Fruit fly (Drosophila melanogaster) whole organism, embryonic: ENCODE results near the gene CG16789.

ENCODE experiments used
- B-H2 ChIP-seq: fragments of 200-800 bp; sonication (Bioruptor generic); optimal IDR thresholded peaks from 2 replicates; lab custom pipeline; 2018; ENCODE audit warnings: missing biosample characterization, mild to moderate bottlenecking, missing genetic modification characterization
- Blimp-1 ChIP-seq: fragments of 200-800 bp; sonication (Bioruptor generic); optimal IDR thresholded peaks from 3 replicates; lab custom pipeline; 2018; ENCODE audit warnings: missing biosample characterization, missing genetic modification characterization, mild to moderate bottlenecking, moderate library complexity, missing genetic modification reagents
- CG11398 ChIP-seq: fragments of 200-800 bp; sonication (Bioruptor generic); optimal IDR thresholded peaks from 2 replicates; lab custom pipeline; 2016; ENCODE audit warnings: missing biosample characterization, missing genetic modification characterization
- CG11696 ChIP-seq: fragments of 200-800 bp; sonication (Bioruptor generic); IDR thresholded peaks from 2 replicates; pipeline ENCODE4 v1.3.6; 2022; ENCODE audit warnings: missing biosample characterization, missing genetic modification characterization
- CG12104 ChIP-seq: fragments of 200-800 bp; sonication (Bioruptor generic); optimal IDR thresholded peaks from 3 replicates; lab custom pipeline; 2016; ENCODE audit warnings: missing biosample characterization, missing genetic modification characterization
- CG14014 ChIP-seq: fragments of 200-800 bp; sonication (Bioruptor generic); IDR thresholded peaks from 2 replicates; pipeline ENCODE4 v1.3.6; 2022; ENCODE audit warnings: missing biosample characterization, missing genetic modification characterization
- CG14441 ChIP-seq: fragments of 200-800 bp; sonication (Bioruptor generic); IDR thresholded peaks from 2 replicates; pipeline ENCODE4 v1.3.6; 2022; ENCODE audit warnings: missing biosample characterization, missing genetic modification characterization
- CG15514 ChIP-seq: fragments of 200-800 bp; sonication (Bioruptor generic); optimal IDR thresholded peaks from 3 replicates; lab custom pipeline; 2017; ENCODE audit warnings: missing biosample characterization, missing genetic modification characterization, mild to moderate bottlenecking, moderate library complexity, missing genetic modification reagents
- CG15696 ChIP-seq: fragments of 200-800 bp; sonication (Bioruptor generic); optimal IDR thresholded peaks from 2 replicates; lab custom pipeline; 2019; ENCODE audit warnings: missing biosample characterization, mild to moderate bottlenecking, missing genetic modification characterization, moderate library complexity
- CG17328 ChIP-seq: fragments of 200-800 bp; sonication (Bioruptor generic); IDR thresholded peaks from 2 replicates; pipeline ENCODE4 v1.3.6; 2022; ENCODE audit warnings: missing biosample characterization, missing genetic modification characterization
- CG17612 ChIP-seq: fragments of 200-800 bp; sonication (Bioruptor generic); IDR thresholded peaks from 2 replicates; pipeline ENCODE4 v1.3.6; 2022; ENCODE audit warnings: missing biosample characterization, missing genetic modification characterization
- CG18011 ChIP-seq: fragments of 200-800 bp; sonication (Bioruptor generic); optimal IDR thresholded peaks from 2 replicates; lab custom pipeline; 2017; ENCODE audit warnings: missing biosample characterization, missing genetic modification characterization, mild to moderate bottlenecking, moderate library complexity, missing genotype
- CG18262 ChIP-seq: fragments of 200-800 bp; optimal IDR thresholded peaks from 3 replicates; lab custom pipeline; 2019; ENCODE audit warnings: missing biosample characterization, mild to moderate bottlenecking, missing genetic modification characterization, moderate library complexity
- CG2129 ChIP-seq: fragments of 200-800 bp; sonication (Bioruptor generic); IDR thresholded peaks from 2 replicates; pipeline ENCODE4 v1.3.6; 2022; ENCODE audit warnings: missing biosample characterization, missing genetic modification characterization; ENCODE audit not compliant: partially characterized antibody
- CG2889 ChIP-seq: fragments of 200-800 bp; sonication (Bioruptor generic); IDR thresholded peaks from 3 replicates; pipeline ENCODE4 v1.3.6; 2022; ENCODE audit warnings: missing biosample characterization, missing genetic modification characterization
- CG31441 ChIP-seq: fragments of 200-800 bp; sonication (Bioruptor generic); IDR thresholded peaks from 2 replicates; pipeline ENCODE4 v1.3.6; 2022; ENCODE audit warnings: missing biosample characterization, missing genetic modification characterization
- CG3163 ChIP-seq: fragments of 200-800 bp; sonication (Bioruptor generic); optimal IDR thresholded peaks from 3 replicates; lab custom pipeline; 2016; ENCODE audit warnings: missing biosample characterization, missing genetic modification characterization
- CG32532 ChIP-seq: fragments of 200-800 bp; sonication (Bioruptor generic); IDR thresholded peaks from 2 replicates; pipeline ENCODE4 v1.3.6; 2022; ENCODE audit warnings: missing biosample characterization, missing genetic modification characterization
- CG5245 ChIP-seq: fragments of 200-800 bp; sonication (Bioruptor generic); optimal IDR thresholded peaks from 3 replicates; lab custom pipeline; 2016; ENCODE audit warnings: missing biosample characterization, missing genetic modification characterization
- CG6689 ChIP-seq: fragments of 200-800 bp; sonication (Bioruptor generic); IDR thresholded peaks from 2 replicates; pipeline ENCODE4 v1.3.6; 2022; ENCODE audit warnings: missing biosample characterization, missing genetic modification characterization
- CG7839 ChIP-seq: fragments of 200-800 bp; sonication (Bioruptor generic); optimal IDR thresholded peaks from 3 replicates; lab custom pipeline; 2018; ENCODE audit warnings: missing biosample characterization, mild to moderate bottlenecking, missing genetic modification characterization, moderate library complexity
- CkIIα-i1 ChIP-seq: fragments of 200-800 bp; sonication (Bioruptor generic); IDR thresholded peaks from 2 replicates; pipeline ENCODE4 v1.3.6; 2022; ENCODE audit warnings: missing biosample characterization, missing genetic modification characterization
- D ChIP-seq, 2 experiments: fragments of 200-800 bp in 1 of 2; fragments of >200 bp in 1 of 2; sonication (Bioruptor generic) in 1 of 2; optimal IDR thresholded peaks; 2 replicates in 1 of 2; 3 replicates in 1 of 2; lab custom pipeline; 2017; ENCODE audit warnings: mild to moderate bottlenecking in 1 of 2, missing biosample characterization in 1 of 2, missing genetic modification characterization in 1 of 2, missing genetic modification reagents in 1 of 2
- Dbx ChIP-seq: fragments of 200-800 bp; sonication (Bioruptor generic); IDR thresholded peaks from 3 replicates; pipeline ENCODE4 v1.3.6; 2022; ENCODE audit warnings: missing biosample characterization, missing genetic modification characterization
- Doc2 ChIP-seq: fragments of 200-800 bp; sonication (Bioruptor generic); IDR thresholded peaks from 2 replicates; pipeline ENCODE4 v1.3.6; 2022; ENCODE audit warnings: missing biosample characterization, missing genetic modification characterization
- Dp ChIP-seq: fragments of 200-800 bp; sonication (Bioruptor generic); optimal IDR thresholded peaks from 2 replicates; lab custom pipeline; 2018; ENCODE audit warnings: missing biosample characterization, mild to moderate bottlenecking, missing genetic modification characterization, moderate library complexity
- Ets65A ChIP-seq: fragments of 200-800 bp; sonication (Bioruptor generic); peaks from one replicate; lab custom pipeline; 2016; ENCODE audit warnings: missing biosample characterization, missing genetic modification characterization
- Ets97D ChIP-seq: fragments of 200-800 bp; sonication (Bioruptor generic); optimal IDR thresholded peaks from 3 replicates; lab custom pipeline; 2016; ENCODE audit warnings: missing biosample characterization, missing genetic modification characterization
- Fer1 ChIP-seq: fragments of 200-800 bp; sonication (Bioruptor generic); optimal IDR thresholded peaks from 2 replicates; lab custom pipeline; 2017; ENCODE audit warnings: missing biosample characterization, mild to moderate bottlenecking, missing genetic modification characterization
- Gsc ChIP-seq: fragments of 200-800 bp; sonication (Bioruptor generic); IDR thresholded peaks from 2 replicates; pipeline ENCODE4 v1.3.6; 2022; ENCODE audit warnings: missing biosample characterization, missing genetic modification characterization
- HmgD ChIP-seq: fragments of 200-800 bp; sonication (Bioruptor generic); optimal IDR thresholded peaks from 3 replicates; lab custom pipeline; 2016; ENCODE audit warnings: missing biosample characterization, missing genetic modification characterization
- Hmx ChIP-seq: fragments of 200-800 bp; sonication (Bioruptor generic); optimal IDR thresholded peaks from 2 replicates; lab custom pipeline; 2016; ENCODE audit warnings: missing biosample characterization, missing genetic modification characterization
- Hr51 ChIP-seq, 2 experiments: fragments of 200-800 bp; sonication (Bioruptor generic); optimal IDR thresholded peaks; 2 replicates in 1 of 2; 3 replicates in 1 of 2; lab custom pipeline; 2016 to 2018; ENCODE audit warnings: missing biosample characterization in 2 of 2, missing genetic modification characterization in 2 of 2, mild to moderate bottlenecking in 1 of 2, moderate library complexity in 1 of 2
- Max ChIP-seq: fragments of 200-800 bp; sonication (Bioruptor generic); optimal IDR thresholded peaks from 2 replicates; lab custom pipeline; 2016; ENCODE audit warnings: missing biosample characterization, mild to moderate bottlenecking, missing genetic modification characterization
- Myb ChIP-seq: fragments of 200-800 bp; sonication (Bioruptor generic); optimal IDR thresholded peaks from 2 replicates; lab custom pipeline; 2016; ENCODE audit warnings: missing biosample characterization, missing genetic modification characterization
- Rfx ChIP-seq: fragments of 200-800 bp; sonication (Bioruptor generic); IDR thresholded peaks from 2 replicates; pipeline ENCODE4 v1.3.6; 2022; ENCODE audit warnings: missing biosample characterization, missing genetic modification characterization
- Scr ChIP-seq: fragments of 200-800 bp; sonication (Bioruptor generic); IDR thresholded peaks from 2 replicates; pipeline ENCODE4 v1.3.6; 2022; ENCODE audit warnings: missing biosample characterization, missing genetic modification characterization; ENCODE audit not compliant: partially characterized antibody
- Side ChIP-seq: fragments of 200-800 bp; sonication (Bioruptor generic); optimal IDR thresholded peaks from 2 replicates; lab custom pipeline; 2016; ENCODE audit warnings: missing biosample characterization, missing genetic modification characterization
- Sin3A ChIP-seq: fragments of >200 bp; optimal IDR thresholded peaks from 2 replicates; lab custom pipeline; 2018
- amos ChIP-seq: fragments of 200-800 bp; sonication (Bioruptor generic); IDR thresholded peaks from 2 replicates; pipeline ENCODE4 v1.3.6; 2022; ENCODE audit warnings: missing biosample characterization, missing genetic modification characterization; ENCODE audit not compliant: partially characterized antibody
- cas ChIP-seq: fragments of 200-800 bp; sonication (Bioruptor generic); IDR thresholded peaks from 2 replicates; pipeline ENCODE4 v1.3.6; 2022; ENCODE audit warnings: missing biosample characterization, missing genetic modification characterization
- grn ChIP-seq: fragments of 200-800 bp; sonication (Bioruptor generic); optimal IDR thresholded peaks from 3 replicates; lab custom pipeline; 2017; ENCODE audit warnings: missing biosample characterization, missing genetic modification characterization
- kay ChIP-seq: fragments of 200-800 bp; sonication (Bioruptor generic); optimal IDR thresholded peaks from 2 replicates; lab custom pipeline; 2016; ENCODE audit warnings: missing biosample characterization, missing genetic modification characterization
- mam ChIP-seq: fragments of 200-800 bp; sonication (Bioruptor generic); optimal IDR thresholded peaks from 3 replicates; lab custom pipeline; 2016; ENCODE audit warnings: missing biosample characterization, missing genetic modification characterization
- nerfin-2 ChIP-seq: fragments of 200-800 bp; sonication (Bioruptor generic); IDR thresholded peaks from 2 replicates; pipeline ENCODE4 v1.3.6; 2022; ENCODE audit warnings: missing biosample characterization, missing genetic modification characterization; ENCODE audit not compliant: partially characterized antibody
- otp ChIP-seq: fragments of 200-800 bp; sonication (Bioruptor generic); IDR thresholded peaks from 3 replicates; pipeline ENCODE4, ENCODE4 v1.3.6; 2022; ENCODE audit warnings: missing biosample characterization, missing genetic modification characterization
- phol ChIP-seq: fragments of 200-800 bp; sonication (Bioruptor generic); optimal IDR thresholded peaks from 3 replicates; lab custom pipeline; 2018; ENCODE audit warnings: missing biosample characterization, mild to moderate bottlenecking, missing genetic modification characterization, moderate library complexity
- ranshi ChIP-seq: fragments of 200-800 bp; sonication (Bioruptor generic); IDR thresholded peaks from 2 replicates; pipeline ENCODE4 v1.3.6; 2022; ENCODE audit warnings: missing biosample characterization, missing genetic modification characterization
- zen2 ChIP-seq: fragments of 200-800 bp; sonication (Bioruptor generic); IDR thresholded peaks from 3 replicates; pipeline ENCODE4 v1.3.6; 2022; ENCODE audit warnings: missing biosample characterization, missing genetic modification characterization; ENCODE audit not compliant: partially characterized antibody

Gene CG16789

DNA sequence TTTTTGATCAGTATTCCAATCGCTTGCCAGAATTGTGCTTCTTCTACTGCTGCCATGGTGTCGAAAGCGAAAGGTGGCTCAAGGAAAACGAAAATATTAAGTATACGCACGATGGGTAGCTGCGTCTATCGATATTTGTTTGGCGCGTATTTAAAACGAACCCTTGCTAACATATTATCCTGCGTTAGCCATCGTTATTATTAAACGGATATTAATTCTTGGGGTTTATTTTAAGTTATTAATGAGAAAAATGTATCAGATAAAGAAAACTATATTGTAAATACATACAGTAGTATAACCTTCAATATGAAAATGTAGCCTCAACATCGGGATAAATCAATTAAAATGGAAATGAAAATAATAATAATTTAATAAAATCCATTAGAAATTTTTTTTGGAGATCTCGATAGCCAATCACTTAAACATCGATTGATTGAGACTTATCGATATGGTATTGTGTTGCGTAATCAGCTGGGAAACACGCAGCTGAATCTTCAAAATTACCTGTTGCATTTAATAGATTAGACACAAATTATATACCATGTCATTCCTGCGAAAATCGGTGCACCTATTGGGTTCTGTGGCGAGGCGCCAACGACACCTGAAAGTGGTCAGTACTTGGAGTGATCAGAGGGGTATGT is 10.5 kb upstream of the CG16789 start, which contains the start of the genes CG9386 and BckdhA (continued):
- TF ChIP-seq CG31441 (peak; percentile 52; the same call in 1 of the 2 replicates), kay (GFP tag; lab: Kevin White, UChicago) (peak; percentile 11), Gsc (GFP tag; lab: Robert Waterston, UW) (no peak), CG17612 (GFP tag; lab: Robert Waterston, UW) (no peak), CG14014 (peak; percentile 46; the same call in 1 of the 2 replicates), CG11398 (GFP tag; lab: Kevin White, UChicago) (no peak), CG15696 (tag; lab: Kevin White, UChicago) (peak; percentile 38), CG6689 (GFP tag; lab: Robert Waterston, UW) (peak; percentile 95), CG18011 (peak; percentile 2), CG11696 (GFP tag; lab: Robert Waterston, UW) (no peak), Blimp-1 (peak; percentile 65), phol (tag; lab: Kevin White, UChicago) (peak; percentile 60), CG3163 (peak; percentile 14), Ets97D (GFP tag; lab: Kevin White, UChicago) (peak; percentile 35), CG2129 (GFP tag; lab: Robert Waterston, UW) (peak; percentile 36), Side (no peak), CG14441 (GFP tag; lab: Robert Waterston, UW) (peak; percentile 55), Rfx (GFP tag; lab: Robert Waterston, UW) (peak; percentile 72), Ets65A (peak; percentile 95), Doc2 (GFP tag; lab: Robert Waterston, UW) (no peak), Hr51 (GFP tag; optimal IDR thresholded peaks at IDR 0.05; lab: Kevin White, UChicago) (peak in 1 of 2 experiments; percentile 19), CG32532 (GFP tag; lab: Robert Waterston, UW) (peak; percentile 62), Dp (GFP tag; lab: Kevin White, UChicago) (peak; percentile 77), CkIIα-i1 (GFP tag; lab: Robert Waterston, UW) (no peak), CG5245 (GFP tag; lab: Kevin White, UChicago) (peak; percentile 0), CG18262 (tag; lab: Kevin White, UChicago) (peak; percentile 56), Max (peak; percentile 60), nerfin-2 (GFP tag; lab: Robert Waterston, UW) (peak; percentile 60; the same call in 1 of the 2 replicates), CG12104 (GFP tag; lab: Kevin White, UChicago) (peak; percentile 53), amos (GFP tag; lab: Robert Waterston, UW) (peak; percentile 67; the same call in 1 of the 2 replicates), mam (GFP tag; lab: Kevin White, UChicago) (peak; percentile 75), Myb (GFP tag; lab: Kevin White, UChicago) (peak; percentile 29), CG2889 (no peak), Sin3A (lab: Kevin White, UChicago) (peak; percentile 24), D (optimal IDR thresholded peaks at IDR 0.05; lab: Kevin White, UChicago) (no peak), D (GFP tag; optimal IDR thresholded peaks at IDR 0.05; lab: Kevin White, UChicago) (no peak), Fer1 (peak; percentile 42), Hmx (peak; percentile 32), HmgD (GFP tag; lab: Kevin White, UChicago) (peak; percentile 21), CG17328 (GFP tag; lab: Robert Waterston, UW) (no peak), zen2 (GFP tag; lab: Robert Waterston, UW) (peak; percentile 44; the same call in 1 of the 3 replicates), cas (GFP tag; lab: Robert Waterston, UW) (no peak), B-H2 (GFP tag; lab: Kevin White, UChicago) (peak; percentile 45), grn (GFP tag; lab: Kevin White, UChicago) (peak; percentile 57), Dbx (peak; percentile 53; the same call in 2 of the 3 replicates), ranshi (0 out of 2 replicates have a peak, but pooled peaks have one; percentile 26), CG15514 (GFP tag; lab: Kevin White, UChicago) (peak; percentile 50), Scr (GFP tag; lab: Robert Waterston, UW) (peak; percentile 81), CG7839 (peak; percentile 59), otp (GFP tag; lab: Robert Waterston, UW) (0 out of 3 replicates have a peak, but pooled peaks have one; percentile 25)
